Worm (Caenorhabditis elegans) whole organism, L2 larva: ENCODE data around the gene pck-3.

ENCODE experiments used
- C34F6.9 ChIP-seq: fragments of 150-350 bp; optimal IDR thresholded peaks from 2 replicates; lab custom pipeline; 2014; ENCODE audit warnings: missing biosample characterization, missing genetic modification characterization
- F13H6.1 ChIP-seq: sonication (generic microtip); optimal IDR thresholded peaks from 2 replicates; lab custom pipeline; 2016; ENCODE audit warnings: missing genetic modification characterization, missing compliant biosample characterization
- R02D3.7 ChIP-seq: fragments of 150-350 bp; optimal IDR thresholded peaks from 2 replicates; lab custom pipeline; 2014; ENCODE audit warnings: missing biosample characterization, missing genetic modification characterization
- Y55F3AM.14 ChIP-seq: fragments of 200-800 bp; sonication (Bioruptor generic); optimal IDR thresholded peaks from 2 replicates; lab custom pipeline; 2018; ENCODE audit warnings: mild to moderate bottlenecking, missing genetic modification characterization, missing compliant biosample characterization
- ZK546.5 ChIP-seq: sonication (generic microtip); optimal IDR thresholded peaks from 2 replicates; lab custom pipeline; 2017; ENCODE audit warnings: missing biosample characterization, missing genetic modification characterization
- aly-2 ChIP-seq: fragments of 150-350 bp; optimal IDR thresholded peaks from 2 replicates; lab custom pipeline; 2014; ENCODE audit warnings: missing biosample characterization, missing genetic modification characterization
- ama-1 ChIP-seq: fragments of 150-350 bp; optimal IDR thresholded peaks from 2 replicates; lab custom pipeline; 2018; ENCODE audit warnings: inconsistent platforms
- ceh-82 ChIP-seq: fragments of 150-350 bp; optimal IDR thresholded peaks from 2 replicates; lab custom pipeline; 2014; ENCODE audit warnings: missing biosample characterization, missing genetic modification characterization
- crh-2 ChIP-seq: sonication (generic microtip); optimal IDR thresholded peaks from 2 replicates; lab custom pipeline; 2017; ENCODE audit warnings: missing biosample characterization, missing genetic modification characterization
- dmd-4 ChIP-seq: sonication (generic microtip); optimal IDR thresholded peaks from 2 replicates; lab custom pipeline; 2017; ENCODE audit warnings: missing biosample characterization, missing genetic modification characterization
- egl-27 ChIP-seq: sonication (generic microtip); optimal IDR thresholded peaks from 3 replicates; lab custom pipeline; 2017; ENCODE audit warnings: missing biosample characterization, missing genetic modification reagents, missing genetic modification characterization
- elt-1 ChIP-seq: fragments of 150-350 bp; optimal IDR thresholded peaks from 2 replicates; lab custom pipeline; 2014; ENCODE audit warnings: missing biosample characterization, missing genetic modification characterization
- elt-3 ChIP-seq: sonication (generic microtip); optimal IDR thresholded peaks from 2 replicates; lab custom pipeline; 2017; ENCODE audit warnings: missing biosample characterization, missing genetic modification characterization
- fos-1 ChIP-seq: fragments of 150-350 bp; optimal IDR thresholded peaks from 2 replicates; lab custom pipeline; 2014; ENCODE audit warnings: missing biosample characterization, missing genetic modification characterization
- lin-11 ChIP-seq: fragments of 150-350 bp; sonication (generic microtip); optimal IDR thresholded peaks from 2 replicates; lab custom pipeline; 2014; ENCODE audit warnings: missing biosample characterization, missing genetic modification characterization, inconsistent platforms, mixed read lengths
- lin-13 ChIP-seq: fragments of 150-350 bp; optimal IDR thresholded peaks from 2 replicates; lab custom pipeline; 2014; ENCODE audit warnings: missing biosample characterization, missing genetic modification reagents, missing genetic modification characterization
- lin-39 ChIP-seq: fragments of 150-350 bp; optimal IDR thresholded peaks from 2 replicates; lab custom pipeline; 2014; ENCODE audit warnings: missing biosample characterization, missing genetic modification reagents, missing genetic modification characterization
- lsy-2 ChIP-seq, 2 experiments: fragments of 150-350 bp in 1 of 2; sonication (generic microtip) in 1 of 2; optimal IDR thresholded peaks; 2 replicates each; lab custom pipeline; 2014 to 2017; ENCODE audit warnings: missing biosample characterization in 2 of 2, missing genetic modification characterization in 2 of 2
- mab-5 ChIP-seq: fragments of 150-350 bp; optimal IDR thresholded peaks from 2 replicates; lab custom pipeline; 2014; ENCODE audit warnings: missing biosample characterization, missing genetic modification characterization
- mbf-1 ChIP-seq: sonication (generic microtip); optimal IDR thresholded peaks from 2 replicates; lab custom pipeline; 2017; ENCODE audit warnings: missing biosample characterization, missing genetic modification characterization
- mdl-1 ChIP-seq, 2 experiments: fragments of 150-350 bp in 1 of 2; sonication (generic microtip) in 1 of 2; optimal IDR thresholded peaks; 2 replicates each; lab custom pipeline; 2017; ENCODE audit warnings: missing biosample characterization in 2 of 2, missing genetic modification characterization in 2 of 2
- nhr-10 ChIP-seq: sonication (generic microtip); optimal IDR thresholded peaks from 2 replicates; lab custom pipeline; 2017; ENCODE audit warnings: missing biosample characterization, missing genetic modification characterization
- nhr-11 ChIP-seq: fragments of 150-350 bp; optimal IDR thresholded peaks from 2 replicates; lab custom pipeline; 2014; ENCODE audit warnings: missing biosample characterization, missing genetic modification characterization
- nhr-12 ChIP-seq: fragments of 150-350 bp; optimal IDR thresholded peaks from 2 replicates; lab custom pipeline; 2014; ENCODE audit warnings: missing biosample characterization, missing genetic modification characterization
- nhr-129 ChIP-seq: fragments of 150-350 bp; optimal IDR thresholded peaks from 2 replicates; lab custom pipeline; 2014; ENCODE audit warnings: missing biosample characterization, missing genetic modification characterization
- nhr-21 ChIP-seq: fragments of 150-350 bp; optimal IDR thresholded peaks from 2 replicates; lab custom pipeline; 2014; ENCODE audit warnings: missing biosample characterization, missing genetic modification characterization
- nhr-23 ChIP-seq: fragments of 150-350 bp; optimal IDR thresholded peaks from 2 replicates; lab custom pipeline; 2014; ENCODE audit warnings: missing biosample characterization, missing genetic modification reagents, missing genetic modification characterization
- nhr-237 ChIP-seq: fragments of 150-350 bp; optimal IDR thresholded peaks from 2 replicates; lab custom pipeline; 2014; ENCODE audit warnings: missing biosample characterization, missing genetic modification characterization
- nhr-25 ChIP-seq: fragments of 150-350 bp; sonication (generic microtip); optimal IDR thresholded peaks from 3 replicates; lab custom pipeline; 2014; ENCODE audit warnings: missing biosample characterization, missing genetic modification characterization
- nhr-6 ChIP-seq: fragments of 150-350 bp; optimal IDR thresholded peaks from 2 replicates; lab custom pipeline; 2014; ENCODE audit warnings: missing biosample characterization, missing genetic modification characterization
- sem-4 ChIP-seq: fragments of 150-350 bp; optimal IDR thresholded peaks from 2 replicates; lab custom pipeline; 2014; ENCODE audit warnings: missing biosample characterization, missing genetic modification reagents, missing genetic modification characterization
- sma-3 ChIP-seq: sonication (generic microtip); optimal IDR thresholded peaks from 2 replicates; lab custom pipeline; 2016; ENCODE audit warnings: missing genetic modification reagents, missing genetic modification characterization, missing compliant biosample characterization
- snpc-4 ChIP-seq: fragments of 150-350 bp; optimal IDR thresholded peaks from 2 replicates; lab custom pipeline; 2014; ENCODE audit warnings: missing biosample characterization, missing genetic modification characterization
- unc-39 ChIP-seq: fragments of 150-350 bp; optimal IDR thresholded peaks from 2 replicates; lab custom pipeline; 2014; ENCODE audit warnings: missing biosample characterization, missing genetic modification characterization
- unc-55 ChIP-seq: fragments of 150-350 bp; sonication (generic microtip); optimal IDR thresholded peaks from 3 replicates; lab custom pipeline; 2014; ENCODE audit warnings: missing biosample characterization, missing genetic modification reagents, missing genetic modification characterization
- unc-62 ChIP-seq: fragments of 150-350 bp; optimal IDR thresholded peaks from 2 replicates; lab custom pipeline; 2014; ENCODE audit warnings: missing biosample characterization, missing genetic modification reagents, missing genetic modification characterization
- zag-1 ChIP-seq: fragments of 150-350 bp; optimal IDR thresholded peaks from 2 replicates; lab custom pipeline; 2014; ENCODE audit warnings: missing biosample characterization, missing genetic modification characterization
- ztf-11 ChIP-seq: sonication (generic microtip); optimal IDR thresholded peaks from 2 replicates; lab custom pipeline; 2017; ENCODE audit warnings: missing biosample characterization, missing genetic modification characterization
- ztf-4 ChIP-seq: fragments of 150-350 bp; optimal IDR thresholded peaks from 2 replicates; lab custom pipeline; 2014; ENCODE audit warnings: missing biosample characterization, missing genetic modification characterization

The pck-3 gene

ce11 chrIV:5859876-5860275 lies 36.6 kb upstream of the pck-3 start, which contains the start of gene C06E7.4:
TSS of gene C06E7.4 (minus strand) at chrIV:5859976.
- no peak for TF ChIP-seq unc-39
- no peak for TF ChIP-seq unc-62 (GFP tag; lab: Kevin White, UChicago)
- TF ChIP-seq crh-2 (tag; lab: Kevin White, UChicago), result no peak

DNA sequence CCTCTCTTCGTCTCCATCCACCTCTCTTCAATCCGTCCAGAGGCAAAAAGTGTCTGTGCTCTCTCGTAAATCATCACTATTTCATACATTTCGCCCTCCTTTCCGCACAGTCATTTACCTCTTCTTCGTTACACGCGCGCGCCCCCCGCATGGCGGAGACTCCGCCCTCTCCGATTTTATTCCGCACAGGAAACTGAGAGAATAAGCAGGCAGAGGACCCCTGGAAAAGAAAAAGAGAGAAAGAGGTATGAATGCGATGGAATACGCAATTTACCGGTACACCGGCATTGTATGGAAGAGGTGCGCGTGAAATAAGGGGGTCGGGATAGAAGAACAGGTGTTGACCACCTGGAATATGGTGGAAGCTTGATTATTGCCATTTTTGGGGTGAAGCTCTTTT lies 35.7 kb upstream of the pck-3 start:
- TF ChIP-seq lsy-2 (tag; optimal IDR thresholded peaks at IDR 0.05; lab: Kevin White, UChicago) (no peak), elt-3 (tag; lab: Kevin White, UChicago) (no peak), lin-39 (tag; lab: Kevin White, UChicago) (no peak), nhr-10 (no peak), sma-3 (GFP tag; lab: Kevin White, UChicago) (no peak), nhr-21 (tag; lab: Kevin White, UChicago) (no peak), lin-13 (GFP tag; lab: Kevin White, UChicago) (no peak), nhr-25 (tag; lab: Kevin White, UChicago) (no peak), snpc-4 (tag; lab: Kevin White, UChicago) (no peak), ceh-82 (no peak), nhr-12 (tag; lab: Kevin White, UChicago) (no peak), egl-27 (tag; lab: Kevin White, UChicago) (no peak), unc-39 (no peak), F13H6.1 (tag; lab: Kevin White, UChicago) (no peak), fos-1 (tag; lab: Kevin White, UChicago) (no peak), nhr-129 (tag; lab: Kevin White, UChicago) (no peak), zag-1 (tag; lab: Kevin White, UChicago) (no peak), mdl-1 (tag; optimal IDR thresholded peaks at IDR 0.05; lab: Kevin White, UChicago) (no peak)
- TF ChIP-seq, all 48 proteins: peak for 0

DNA sequence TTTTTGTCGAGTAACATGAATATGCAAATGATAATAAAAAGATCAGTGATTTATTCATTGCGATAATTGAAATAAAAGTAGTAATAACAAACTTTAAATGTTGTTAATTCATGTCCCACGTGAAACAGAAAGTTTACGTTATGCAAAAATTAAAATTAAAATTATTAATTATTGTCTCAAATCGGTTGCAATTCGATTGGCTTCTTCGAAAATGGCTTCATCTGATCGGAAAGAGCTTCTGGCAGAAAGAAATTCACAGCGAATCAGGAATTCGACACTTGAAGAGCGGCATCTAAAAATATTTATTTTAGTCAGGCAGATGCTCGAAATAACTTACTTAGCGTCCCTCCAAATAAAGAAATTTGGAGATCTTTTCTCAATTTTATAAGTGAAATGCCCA lies 30.6 kb upstream of the pck-3 start, which contains the start of gene spe-27:
Gene spe-27, minus strand, starts transcription at position 101 of the 400 bp plus-strand sequence.
- TF ChIP-seq F13H6.1 (tag; lab: Kevin White, UChicago) (no peak), C34F6.9 (tag; lab: Kevin White, UChicago) (no peak), nhr-12 (tag; lab: Kevin White, UChicago) (no peak), nhr-6 (tag; lab: Kevin White, UChicago) (no peak), ama-1 (no peak), fos-1 (tag; lab: Kevin White, UChicago) (no peak), Y55F3AM.14 (no peak), mbf-1 (tag; lab: Kevin White, UChicago) (no peak), ZK546.5 (tag; lab: Kevin White, UChicago) (no peak), nhr-11 (no peak), dmd-4 (tag; lab: Kevin White, UChicago) (no peak), elt-1 (no peak), aly-2 (no peak)

- no peak for TF ChIP-seq nhr-23 (tag; lab: Kevin White, UChicago)
- no peak for TF ChIP-seq ZK546.5 (tag; lab: Kevin White, UChicago)
- TF ChIP-seq sem-4 (tag; lab: Kevin White, UChicago), result no peak
- no peak for TF ChIP-seq lin-11 (tag; lab: Kevin White, UChicago)
- TF ChIP-seq R02D3.7 (tag; lab: Kevin White, UChicago), result no peak
- no peak for TF ChIP-seq nhr-12 (tag; lab: Kevin White, UChicago)
- TF ChIP-seq crh-2 (tag; lab: Kevin White, UChicago), result no peak
- TF ChIP-seq unc-55, result no peak
- no peak for TF ChIP-seq fos-1 (tag; lab: Kevin White, UChicago)
- TF ChIP-seq snpc-4 (tag; lab: Kevin White, UChicago), result no peak
- no peak for TF ChIP-seq sma-3 (GFP tag; lab: Kevin White, UChicago)
- no peak for TF ChIP-seq ama-1
Observed at ce11 chrIV:5867189-5867588, 29.3 kb upstream of the pck-3 start, which contains the start of gene C06E7.88. TSS of gene C06E7.88 (minus strand) at chrIV:5867289.

DNA sequence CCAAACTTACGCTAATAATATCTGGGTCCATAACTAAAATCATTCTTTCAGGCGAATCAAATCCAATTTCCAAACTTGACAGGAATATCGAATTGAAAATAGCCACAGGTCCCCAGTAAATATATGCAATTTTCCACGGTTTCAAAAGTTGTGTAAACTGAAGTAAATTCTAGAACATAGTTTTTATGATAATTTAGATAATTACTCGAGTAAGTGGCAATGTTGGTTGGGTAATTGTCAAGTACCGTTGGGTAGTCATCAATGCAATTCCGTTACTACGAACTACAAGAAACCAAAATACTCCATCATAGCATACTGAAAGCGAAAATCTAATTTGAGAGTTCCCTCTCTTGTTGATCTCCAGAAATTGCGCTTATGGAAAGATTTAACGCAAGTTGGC lies 27.1 kb upstream of the pck-3 start:
- TF ChIP-seq mab-5 (tag; lab: Kevin White, UChicago) (no peak), egl-27 (tag; lab: Kevin White, UChicago) (no peak), sma-3 (GFP tag; lab: Kevin White, UChicago) (no peak), zag-1 (tag; lab: Kevin White, UChicago) (no peak), mdl-1 (tag; optimal IDR thresholded peaks at IDR 0.05; lab: Kevin White, UChicago) (no peak), ceh-82 (no peak), lsy-2 (tag; optimal IDR thresholded peaks at IDR 0.05; lab: Kevin White, UChicago) (no peak), nhr-237 (no peak), nhr-25 (tag; lab: Kevin White, UChicago) (no peak), lin-11 (tag; lab: Kevin White, UChicago) (no peak), nhr-10 (no peak), unc-62 (GFP tag; lab: Kevin White, UChicago) (no peak), ztf-4 (tag; lab: Kevin White, UChicago) (no peak), elt-1 (no peak), ztf-11 (tag; lab: Kevin White, UChicago) (no peak), aly-2 (no peak), mbf-1 (tag; lab: Kevin White, UChicago) (no peak), ZK546.5 (tag; lab: Kevin White, UChicago) (no peak), nhr-12 (tag; lab: Kevin White, UChicago) (no peak)
